Fruit fly (Drosophila melanogaster): ENCODE results near the gene MME1.

Gene MME1

DNA sequence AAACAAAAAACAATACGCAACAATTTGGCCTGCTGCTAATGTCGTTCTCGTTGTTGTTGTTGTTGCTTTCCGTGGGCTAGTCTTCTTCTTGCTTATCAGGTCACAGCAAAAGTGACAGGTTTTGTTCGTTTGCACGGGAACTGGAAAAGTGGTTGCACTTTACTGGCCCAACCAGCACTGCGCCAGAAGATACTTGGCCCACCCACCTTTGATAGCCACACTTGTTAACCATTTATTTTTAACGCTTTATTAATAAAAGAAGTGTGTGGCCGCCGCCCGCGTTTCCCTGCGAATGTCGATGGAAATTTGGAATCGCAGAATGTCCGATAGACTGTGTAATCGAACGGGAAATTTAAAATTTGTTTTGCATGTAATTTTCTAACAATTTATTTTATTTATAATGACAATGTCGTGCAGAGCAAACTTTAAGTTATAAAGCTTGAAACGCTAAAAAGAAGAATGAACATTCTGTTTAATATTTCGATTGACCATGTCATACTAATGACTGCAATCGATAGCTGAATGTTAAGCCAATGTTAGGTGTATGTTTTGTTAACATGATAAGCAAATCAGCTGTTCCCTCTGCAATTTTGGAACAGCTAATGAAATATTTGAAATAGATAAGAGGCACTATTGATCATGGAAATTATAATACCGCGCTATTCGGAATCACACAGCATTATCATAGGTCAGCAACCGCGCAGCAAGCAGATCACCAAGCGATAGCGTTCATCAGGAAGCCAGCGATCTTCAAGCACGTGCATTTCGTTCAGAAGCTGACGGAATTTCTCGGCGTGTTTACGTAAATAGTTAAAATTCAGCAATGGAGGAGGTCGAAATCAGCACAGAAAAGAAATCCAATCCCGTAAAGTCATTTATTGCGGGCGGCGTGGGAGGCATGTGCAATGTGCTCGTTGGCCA is at the start of gene MME1, which contains the start of gene CG31908:
Gene MME1 (plus strand): TSS at position 539 of the 921 bp plus-strand sequence.
Gene CG31908 (minus strand): TSS at position 402 of the 921 bp plus-strand sequence.
- TF ChIP-seq CG17801 (GFP tag; optimal IDR thresholded peaks at IDR 0.05; ENCODE audit: partially characterized antibody) = peak; percentile 42

DNA sequence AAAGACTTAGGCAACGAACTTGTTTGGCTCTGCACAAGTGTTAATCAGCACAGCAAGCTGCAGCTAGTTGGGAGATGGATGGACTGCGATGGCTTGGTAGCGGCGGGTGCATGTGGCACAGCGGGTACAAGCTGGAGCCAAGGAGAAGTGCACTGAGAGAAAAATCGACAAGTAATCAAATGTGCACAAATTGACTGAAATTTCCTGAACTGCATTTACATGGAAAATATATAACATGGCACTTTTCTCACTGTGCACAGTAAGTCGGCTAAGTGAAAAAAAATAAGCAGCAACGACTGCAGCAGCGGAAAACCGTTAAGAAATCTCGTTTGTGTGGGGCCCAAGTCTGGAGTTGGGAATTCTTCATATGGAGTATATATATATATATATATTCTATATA is 36.2 kb upstream of the MME1 start:
- TF ChIP-seq CG17801 (GFP tag; optimal IDR thresholded peaks at IDR 0.05; ENCODE audit: partially characterized antibody) = no peak

DNA sequence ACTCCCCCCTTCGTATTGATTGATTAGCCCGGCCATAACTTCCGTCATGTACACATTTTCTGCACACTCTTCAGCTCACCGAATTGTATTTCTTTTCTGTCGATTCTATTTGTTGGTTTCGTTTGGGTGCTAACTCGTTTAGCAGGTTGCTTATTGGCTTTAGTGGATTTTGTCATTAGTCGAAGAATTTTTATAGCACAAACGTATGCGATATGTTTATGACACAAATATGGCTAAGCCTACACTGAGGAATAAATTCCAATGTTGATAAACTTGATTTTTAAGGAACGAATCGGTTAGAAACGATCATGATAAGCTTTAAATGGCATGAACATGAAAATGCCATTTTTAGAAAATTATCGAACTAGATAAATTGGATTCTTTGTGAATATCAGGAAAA is 28.6 kb upstream of the MME1 start:
- TF ChIP-seq CG17801 (GFP tag; optimal IDR thresholded peaks at IDR 0.05; ENCODE audit: partially characterized antibody) = no peak

DNA sequence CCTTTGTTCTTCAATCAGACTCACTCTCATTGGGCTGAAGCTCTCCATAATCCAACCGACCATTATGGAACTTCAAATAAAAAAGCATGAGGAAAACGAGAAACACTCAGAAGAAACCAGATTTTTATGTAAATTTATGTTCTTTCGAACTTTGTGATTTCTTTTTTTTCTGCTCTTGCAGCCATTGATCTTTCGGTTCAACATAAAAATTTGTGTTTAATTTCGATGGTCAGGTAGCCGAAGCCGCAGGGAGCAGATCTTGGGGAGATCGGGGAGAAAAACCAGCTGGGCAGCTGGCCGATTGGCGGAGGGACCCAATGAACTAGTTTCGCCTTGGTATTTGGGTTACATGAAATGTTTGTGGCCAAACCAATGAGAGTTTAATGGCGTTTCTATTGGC is 23.0 kb upstream of the MME1 start:
- TF ChIP-seq CG17801 (GFP tag; optimal IDR thresholded peaks at IDR 0.05; ENCODE audit: partially characterized antibody) = no peak

DNA sequence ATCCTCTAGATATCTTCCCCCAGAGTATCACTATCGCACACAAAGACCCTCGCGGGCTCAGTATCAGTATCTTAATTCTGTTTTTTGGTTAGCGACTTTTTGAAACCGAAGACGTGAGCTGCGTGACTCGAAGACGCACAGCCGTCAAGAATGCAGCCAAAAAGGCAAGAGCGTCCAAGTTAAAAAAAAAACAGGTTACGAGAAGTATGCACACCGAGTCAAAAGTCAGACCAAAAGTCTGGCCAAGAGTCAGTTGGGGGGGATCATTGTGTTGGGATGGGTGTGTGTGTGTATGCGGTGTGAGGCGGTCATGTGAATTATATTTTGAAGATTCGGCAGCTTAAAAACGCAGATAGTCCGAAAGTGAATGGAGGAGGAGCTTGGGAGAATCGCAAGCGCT is 21.8 kb upstream of the MME1 start:
- no peak for TF ChIP-seq CG17801 (GFP tag; optimal IDR thresholded peaks at IDR 0.05; ENCODE audit: partially characterized antibody)

DNA sequence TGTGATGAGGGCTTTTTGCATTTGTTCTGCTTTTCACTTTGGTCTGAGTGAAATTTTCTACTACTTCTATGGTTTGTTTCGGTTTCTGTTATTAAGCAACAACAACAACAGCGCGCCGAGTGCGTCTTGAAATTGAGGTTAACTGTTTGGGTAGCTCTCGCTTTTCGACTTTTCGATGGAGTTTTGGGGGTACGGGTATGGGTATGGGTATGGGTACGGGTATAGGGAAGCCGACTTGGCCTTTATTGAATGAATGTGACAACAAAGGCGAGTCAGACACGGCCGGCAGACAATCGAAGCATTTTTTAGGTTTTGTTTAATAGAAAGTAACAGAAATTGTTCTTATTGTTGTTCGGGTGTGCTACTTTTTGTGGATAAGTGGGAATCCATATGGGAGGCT is 19.8 kb upstream of the MME1 start:
- TF ChIP-seq CG17801 (GFP tag; optimal IDR thresholded peaks at IDR 0.05; ENCODE audit: partially characterized antibody) = no peak

DNA sequence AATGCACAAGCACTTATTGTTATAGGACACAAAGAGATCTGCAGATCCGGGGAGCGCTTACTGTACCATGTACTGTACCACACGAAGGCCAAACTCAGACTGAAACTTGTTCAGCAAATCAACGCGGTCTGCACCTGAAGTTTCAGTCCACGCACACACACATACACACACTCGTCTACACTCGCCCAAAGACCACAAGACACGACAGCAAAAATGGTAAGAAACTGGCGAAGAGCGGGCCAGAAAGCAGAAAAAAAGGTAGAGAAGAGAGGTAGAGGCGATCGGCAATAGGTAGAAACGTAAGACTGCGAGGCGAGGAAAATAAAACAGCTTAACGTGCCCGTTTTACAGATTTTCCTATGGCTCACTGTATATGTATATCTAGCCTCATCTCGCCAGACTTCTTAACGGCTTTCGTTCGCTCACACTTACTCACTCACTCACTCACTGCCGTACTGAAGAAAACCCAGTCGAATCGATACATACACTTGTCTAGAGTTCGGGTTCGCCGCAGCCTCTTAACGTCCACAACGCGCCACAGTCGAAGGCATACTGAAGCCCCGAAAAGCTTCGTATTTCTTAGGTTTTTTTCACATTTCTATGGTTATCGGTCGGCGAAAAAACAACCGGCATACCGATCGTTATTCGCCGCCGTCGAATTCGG is 17.4 kb upstream of the MME1 start, which contains the start of gene uif:
Gene uif (minus strand): TSS at position 553 of the 664 bp plus-strand sequence.
- TF ChIP-seq CG17801 (GFP tag; optimal IDR thresholded peaks at IDR 0.05; ENCODE audit: partially characterized antibody) = no peak

DNA sequence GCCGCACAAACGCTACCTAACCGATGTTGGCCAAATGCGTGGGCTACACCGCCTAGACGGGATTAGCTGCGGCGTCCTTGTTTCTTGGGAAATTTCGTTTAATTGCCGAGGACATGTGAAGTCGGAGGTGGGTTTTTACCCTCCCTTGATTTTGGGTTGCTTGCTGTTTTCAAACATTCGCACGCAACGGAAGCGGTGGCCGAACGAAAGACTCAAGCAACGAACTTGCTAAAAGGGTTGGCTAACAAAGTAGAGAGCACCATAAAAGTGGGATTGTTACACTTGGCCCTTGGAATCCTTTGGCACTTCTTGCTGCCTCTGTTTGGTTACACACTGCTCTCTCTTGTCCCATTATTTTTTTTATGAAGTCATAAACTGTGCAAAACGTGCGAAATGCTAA is 16.8 kb upstream of the MME1 start:
- TF ChIP-seq CG17801 (GFP tag; optimal IDR thresholded peaks at IDR 0.05; ENCODE audit: partially characterized antibody) = no peak

DNA sequence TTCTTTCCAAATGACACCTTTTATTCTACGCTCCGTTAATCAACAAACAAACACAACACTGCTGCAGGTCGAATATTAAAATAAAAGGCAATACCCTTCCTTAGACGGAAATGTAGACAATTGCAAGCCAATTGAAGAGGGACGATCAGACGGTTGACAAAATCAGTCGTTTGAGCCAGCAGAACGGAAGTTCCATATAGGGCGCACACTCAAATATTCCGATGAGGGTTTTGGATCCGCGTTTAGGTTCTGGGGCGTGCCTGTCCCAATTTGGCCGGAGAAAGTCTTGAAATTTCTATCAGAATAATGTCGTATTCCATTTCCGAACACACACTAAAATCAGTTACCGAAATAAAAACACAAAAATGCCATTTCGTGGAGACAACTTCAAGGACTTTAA is 15.4 kb upstream of the MME1 start, which contains the start of gene CG43321:
Gene CG43321 (plus strand): TSS at position 301 of the 400 bp plus-strand sequence.
- TF ChIP-seq CG17801 (GFP tag; optimal IDR thresholded peaks at IDR 0.05; ENCODE audit: partially characterized antibody) = no peak

DNA sequence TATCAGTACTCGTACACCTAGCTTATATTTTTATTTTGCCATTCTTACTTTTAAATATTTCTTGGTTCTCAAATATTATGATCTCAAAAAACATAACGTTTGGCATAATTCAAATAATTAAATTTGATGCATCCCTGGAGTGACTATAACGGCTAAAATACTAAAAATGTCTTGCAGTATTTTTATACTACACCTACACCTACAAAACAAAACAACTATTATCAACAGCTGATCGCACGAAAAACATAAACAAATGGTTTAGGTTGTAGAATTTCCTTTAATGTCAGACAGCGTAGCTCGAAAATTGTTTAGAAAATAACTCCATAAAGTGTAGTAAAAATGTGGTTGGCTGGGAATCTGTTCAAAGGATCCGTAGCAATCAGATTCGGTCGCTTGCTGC is 14.2 kb upstream of the MME1 start, which contains the start of gene CG43322:
Gene CG43322 (plus strand): TSS at position 240 of the 400 bp plus-strand sequence.
- TF ChIP-seq CG17801 (GFP tag; optimal IDR thresholded peaks at IDR 0.05; ENCODE audit: partially characterized antibody) = no peak

DNA sequence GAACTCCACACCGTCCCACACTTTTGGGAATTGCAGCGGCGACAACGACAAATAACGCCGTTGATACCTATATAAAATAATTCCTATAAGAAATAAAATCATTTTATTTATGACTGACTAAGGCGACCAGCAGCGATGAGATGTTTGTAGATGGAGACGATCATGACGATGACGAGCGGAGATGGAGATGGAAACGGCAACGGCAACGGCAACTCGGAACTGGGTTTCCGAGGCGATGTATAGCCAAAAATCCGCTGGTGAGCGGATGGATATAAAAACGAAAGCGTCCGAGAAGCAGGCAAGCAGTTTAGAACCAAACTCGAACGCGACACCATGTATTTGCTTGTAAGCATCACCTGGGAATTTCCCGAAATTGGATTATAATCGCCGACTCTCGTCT is 5.9 kb upstream of the MME1 start, which contains the start of gene Pcp:
Gene Pcp (plus strand): TSS at position 301 of the 400 bp plus-strand sequence.
- no peak for TF ChIP-seq CG17801 (GFP tag; optimal IDR thresholded peaks at IDR 0.05; ENCODE audit: partially characterized antibody)

DNA sequence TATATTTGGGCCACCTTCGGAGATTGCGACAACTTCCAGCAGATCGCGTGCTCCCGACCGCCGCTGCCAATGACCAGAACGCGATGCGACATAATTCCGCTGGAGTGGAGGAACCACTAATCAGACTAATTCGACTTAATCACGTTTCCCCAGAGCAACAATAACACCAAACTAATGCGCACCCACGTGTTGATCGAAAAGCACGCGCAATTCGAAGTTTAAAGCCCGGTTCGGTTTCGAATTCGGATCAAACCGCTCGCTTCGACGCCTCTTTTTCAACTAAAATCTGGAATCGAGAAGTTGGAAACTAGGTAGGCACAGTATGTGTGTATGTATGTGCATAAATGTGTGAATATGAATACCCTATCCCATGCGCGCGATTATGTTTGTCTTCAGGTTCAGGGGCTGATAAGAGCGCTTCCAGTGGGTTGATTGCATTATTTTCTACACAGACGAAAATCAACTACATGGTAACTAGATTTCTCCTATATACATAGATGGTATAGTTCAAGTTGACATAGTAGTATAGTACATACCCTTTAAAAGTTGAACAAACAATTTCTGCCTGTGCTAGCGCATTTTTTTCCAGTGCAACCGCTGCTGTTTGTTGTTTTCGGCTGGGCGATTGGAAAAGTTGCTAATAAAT is 3.6 kb upstream of the MME1 start, which contains the start of gene Gart:
Gene Gart (minus strand): TSS at position 285 of the 646 bp plus-strand sequence.
- no peak for TF ChIP-seq CG17801 (GFP tag; optimal IDR thresholded peaks at IDR 0.05; ENCODE audit: partially characterized antibody)

DNA sequence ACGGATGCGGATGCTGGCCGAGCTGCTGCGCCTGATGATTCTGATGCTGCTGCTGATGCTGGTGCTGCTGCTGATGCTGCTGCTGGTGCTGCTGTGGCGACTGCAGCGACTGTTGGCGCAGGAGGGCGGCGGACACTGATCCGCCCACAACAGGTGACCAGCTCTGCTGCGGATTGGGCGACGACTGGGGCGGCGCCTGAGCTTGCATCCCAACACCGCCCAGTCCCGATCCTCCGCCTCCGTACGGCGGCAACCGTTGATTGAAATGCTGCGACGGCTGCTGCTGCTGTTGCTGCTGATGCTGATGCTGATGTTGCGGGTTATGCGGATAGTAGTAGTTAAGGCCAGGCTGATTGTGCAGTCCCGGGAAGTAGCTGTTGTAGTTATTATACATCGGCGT is 2.1 kb upstream of the MME1 start:
- TF ChIP-seq CG17801 (GFP tag; optimal IDR thresholded peaks at IDR 0.05; ENCODE audit: partially characterized antibody) = no peak

DNA sequence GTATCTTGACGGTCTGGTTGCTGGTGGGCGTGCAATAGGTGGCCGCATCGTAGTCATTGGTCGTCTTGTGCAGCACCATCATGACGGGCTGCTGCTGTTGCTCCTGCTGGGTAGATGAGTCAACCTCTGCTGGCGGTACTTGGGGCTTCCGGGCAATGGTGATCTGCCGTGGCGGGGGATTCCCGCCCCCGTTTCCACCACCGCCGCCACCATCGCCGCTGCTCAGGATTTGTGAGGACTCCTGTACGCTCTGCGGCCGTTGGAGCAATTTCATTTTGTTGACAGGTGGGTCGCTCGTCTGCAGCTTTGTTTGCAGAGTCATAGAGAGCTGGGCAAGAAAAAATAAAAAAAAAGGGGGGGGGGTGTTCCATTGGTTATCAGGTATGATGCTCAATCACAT is 1.0 kb upstream of the MME1 start:
- no peak for TF ChIP-seq CG17801 (GFP tag; optimal IDR thresholded peaks at IDR 0.05; ENCODE audit: partially characterized antibody)

DNA sequence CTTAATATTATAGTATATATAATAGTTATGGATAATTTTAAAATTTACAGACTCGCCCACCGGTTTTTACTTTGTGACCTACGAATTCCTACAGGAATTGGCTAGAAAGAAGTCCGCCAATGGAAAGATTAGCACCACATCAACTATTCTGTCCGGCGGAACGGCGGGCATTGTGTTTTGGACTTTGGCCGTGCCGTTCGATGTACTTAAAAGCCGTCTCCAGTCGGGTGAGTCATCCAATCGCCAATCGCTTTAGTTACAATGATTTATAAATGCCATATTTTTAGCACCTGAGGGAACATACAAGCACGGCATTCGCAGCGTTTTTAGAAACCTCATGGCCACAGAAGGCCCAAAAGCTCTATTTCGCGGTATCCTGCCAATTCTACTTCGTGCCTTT is 1.1 kb downstream of the MME1 start:
- no peak for TF ChIP-seq CG17801 (GFP tag; optimal IDR thresholded peaks at IDR 0.05; ENCODE audit: partially characterized antibody)

Measured in ovary, adult (tissue).